Fruit fly (Drosophila melanogaster) whole organism, prepupa: ENCODE measurements around the gene NTPase.
A peak's percentile ranks its signal among the peaks of the same experiment; 100 is the strongest.

Experiments used
- Blimp-1 ChIP-seq: fragments of 200-800 bp; sonication (Bioruptor generic); optimal IDR thresholded peaks from 3 replicates; lab custom pipeline; 2017; ENCODE audit warnings: missing biosample characterization, missing genetic modification characterization, mild to moderate bottlenecking, moderate library complexity, missing genetic modification reagents
- CG10631 ChIP-seq: fragments of 200-800 bp; sonication (Bioruptor generic); optimal IDR thresholded peaks from 2 replicates; lab custom pipeline; 2016; ENCODE audit warnings: missing biosample characterization, missing genetic modification characterization
- CG10669 ChIP-seq: fragments of 200-800 bp; sonication (Bioruptor generic); optimal IDR thresholded peaks from 3 replicates; lab custom pipeline; 2018; ENCODE audit warnings: missing biosample characterization, mild to moderate bottlenecking, missing genetic modification characterization, moderate library complexity
- CG11762 ChIP-seq: fragments of 200-800 bp; sonication (Bioruptor generic); optimal IDR thresholded peaks from 3 replicates; lab custom pipeline; 2016; ENCODE audit warnings: missing biosample characterization, missing genetic modification characterization; ENCODE audit not compliant: insufficient read depth
- CG11902 ChIP-seq: fragments of 200-800 bp; sonication (Bioruptor generic); optimal IDR thresholded peaks from 3 replicates; lab custom pipeline; 2016; ENCODE audit warnings: missing biosample characterization, missing genetic modification characterization
- CG16779 ChIP-seq: fragments of 200-800 bp; sonication (Bioruptor generic); optimal IDR thresholded peaks from 3 replicates; lab custom pipeline; 2017; ENCODE audit warnings: missing biosample characterization, mild to moderate bottlenecking, missing genetic modification characterization
- CG3032 ChIP-seq: fragments of 200-800 bp; optimal IDR thresholded peaks from 2 replicates; lab custom pipeline; 2019; ENCODE audit warnings: missing biosample characterization, mild to moderate bottlenecking, missing genetic modification characterization, moderate library complexity
- CG32006 ChIP-seq: fragments of 200-800 bp; sonication (Bioruptor generic); optimal IDR thresholded peaks from 3 replicates; lab custom pipeline; 2017; ENCODE audit warnings: missing biosample characterization, mild to moderate bottlenecking, missing genetic modification characterization
- CG34406 ChIP-seq: fragments of 200-800 bp; sonication (Bioruptor generic); optimal IDR thresholded peaks from 3 replicates; lab custom pipeline; 2016; ENCODE audit warnings: missing biosample characterization, missing genetic modification characterization
- CG3919 ChIP-seq: fragments of 200-800 bp; sonication (Bioruptor generic); optimal IDR thresholded peaks from 3 replicates; lab custom pipeline; 2016; ENCODE audit warnings: missing biosample characterization, missing genetic modification characterization
- CG4318 ChIP-seq: fragments of 200-800 bp; sonication (Bioruptor generic); optimal IDR thresholded peaks from 3 replicates; lab custom pipeline; 2017; ENCODE audit warnings: missing biosample characterization, mild to moderate bottlenecking, missing genetic modification characterization
- CG6163 ChIP-seq: fragments of 200-800 bp; sonication (Bioruptor generic); IDR thresholded peaks from 3 replicates; pipeline ENCODE4 v1.3.6; 2022; ENCODE audit warnings: missing biosample characterization, missing genetic modification characterization
- CG6276 ChIP-seq: fragments of 200-800 bp; sonication (Bioruptor generic); optimal IDR thresholded peaks from 2 replicates; lab custom pipeline; 2017; ENCODE audit warnings: missing biosample characterization, mild to moderate bottlenecking, missing genetic modification characterization
- CG6792 ChIP-seq: fragments of 200-800 bp; sonication (Bioruptor generic); optimal IDR thresholded peaks from 3 replicates; lab custom pipeline; 2016; ENCODE audit warnings: missing biosample characterization, missing genetic modification characterization
- CG6808 ChIP-seq: fragments of 200-800 bp; sonication (Bioruptor generic); optimal IDR thresholded peaks from 3 replicates; lab custom pipeline; 2017; ENCODE audit warnings: missing biosample characterization, missing genetic modification characterization, mild to moderate bottlenecking, moderate library complexity, missing genetic modification reagents
- CG8119 ChIP-seq: fragments of 200-800 bp; sonication (Bioruptor generic); IDR thresholded peaks from 3 replicates; pipeline ENCODE4 v1.3.6; 2022; ENCODE audit warnings: missing biosample characterization, missing genetic modification characterization
- CG8632 ChIP-seq: fragments of 200-800 bp; sonication (Bioruptor generic); optimal IDR thresholded peaks from 3 replicates; lab custom pipeline; 2016; ENCODE audit warnings: missing biosample characterization, missing genetic modification characterization
- CG9139 ChIP-seq: fragments of 200-800 bp; sonication (Bioruptor generic); optimal IDR thresholded peaks from 3 replicates; lab custom pipeline; 2017; ENCODE audit warnings: missing biosample characterization, mild to moderate bottlenecking, missing genetic modification characterization
- Eip75B ChIP-seq: fragments of 200-800 bp; sonication (Bioruptor generic); optimal IDR thresholded peaks from 3 replicates; lab custom pipeline; 2016; ENCODE audit warnings: missing biosample characterization, missing genetic modification characterization
- Eip78C ChIP-seq: fragments of 200-800 bp; sonication (Bioruptor generic); peaks from one replicate; lab custom pipeline; 2016; ENCODE audit warnings: missing biosample characterization, missing genetic modification characterization
- Ets96B ChIP-seq: fragments of 200-800 bp; optimal IDR thresholded peaks from 2 replicates; lab custom pipeline; 2019; ENCODE audit warnings: missing biosample characterization, mild to moderate bottlenecking, missing genetic modification characterization, moderate library complexity
- Hr38 ChIP-seq: sonication (Bioruptor generic); optimal IDR thresholded peaks from 2 replicates; lab custom pipeline; 2016; ENCODE audit warnings: missing biosample characterization, missing genetic modification characterization
- Hr4 ChIP-seq: fragments of 200-800 bp; sonication (Bioruptor generic); optimal IDR thresholded peaks from 3 replicates; lab custom pipeline; 2016; ENCODE audit warnings: missing biosample characterization, missing genetic modification characterization
- Met ChIP-seq: fragments of 200-800 bp; sonication (Bioruptor generic); optimal IDR thresholded peaks from 3 replicates; lab custom pipeline; 2016; ENCODE audit warnings: missing biosample characterization, missing genetic modification characterization
- OdsH ChIP-seq: fragments of 200-800 bp; sonication (Bioruptor generic); optimal IDR thresholded peaks from 3 replicates; lab custom pipeline; 2016; ENCODE audit warnings: missing biosample characterization, missing genetic modification characterization
- Smox ChIP-seq: fragments of 200-800 bp; sonication (Bioruptor generic); optimal IDR thresholded peaks from 3 replicates; lab custom pipeline; 2016; ENCODE audit warnings: missing biosample characterization, missing genetic modification characterization
- Sox102F ChIP-seq: fragments of 200-800 bp; sonication (Bioruptor generic); optimal IDR thresholded peaks from 2 replicates; lab custom pipeline; 2016; ENCODE audit warnings: missing biosample characterization, mild to moderate bottlenecking, missing genetic modification characterization
- Sox14 ChIP-seq: fragments of 200-800 bp; sonication (Bioruptor generic); optimal IDR thresholded peaks from 3 replicates; lab custom pipeline; 2016; ENCODE audit warnings: missing biosample characterization, missing genetic modification characterization
- acj6 ChIP-seq: fragments of 200-800 bp; sonication (Bioruptor generic); optimal IDR thresholded peaks from 3 replicates; lab custom pipeline; 2016; ENCODE audit warnings: missing biosample characterization, missing genetic modification characterization
- cyc ChIP-seq: fragments of 200-800 bp; sonication (Bioruptor generic); optimal IDR thresholded peaks from 3 replicates; lab custom pipeline; 2016; ENCODE audit warnings: missing biosample characterization, missing genetic modification characterization
- dsx ChIP-seq: fragments of 200-800 bp; optimal IDR thresholded peaks from 3 replicates; lab custom pipeline; 2019; ENCODE audit warnings: missing biosample characterization, mild to moderate bottlenecking, missing genetic modification characterization, moderate library complexity; ENCODE audit not compliant: poor library complexity, severe bottlenecking
- eg ChIP-seq: fragments of 200-800 bp; sonication (Bioruptor generic); IDR thresholded peaks from 3 replicates; pipeline ENCODE4 v1.3.6; 2022; ENCODE audit warnings: missing biosample characterization, missing genetic modification characterization
- esn ChIP-seq: fragments of 200-800 bp; sonication (Bioruptor generic); optimal IDR thresholded peaks from 2 replicates; lab custom pipeline; 2016; ENCODE audit warnings: missing biosample characterization, mild to moderate bottlenecking, missing genetic modification characterization, moderate library complexity
- fd59A ChIP-seq: fragments of 200-800 bp; sonication (Bioruptor generic); optimal IDR thresholded peaks from 2 replicates; lab custom pipeline; 2017; ENCODE audit warnings: missing biosample characterization, mild to moderate bottlenecking, missing genetic modification characterization, missing genetic modification reagents
- fd85E ChIP-seq: fragments of 200-800 bp; sonication (Bioruptor generic); optimal IDR thresholded peaks from 3 replicates; lab custom pipeline; 2016; ENCODE audit warnings: missing biosample characterization, missing genetic modification characterization
- fkh ChIP-seq: fragments of 200-800 bp; sonication (Bioruptor generic); optimal IDR thresholded peaks from 3 replicates; lab custom pipeline; 2017; ENCODE audit warnings: missing biosample characterization, mild to moderate bottlenecking, missing genetic modification characterization, moderate library complexity
- lz ChIP-seq: fragments of 200-800 bp; sonication (Bioruptor generic); optimal IDR thresholded peaks from 3 replicates; lab custom pipeline; 2016; ENCODE audit warnings: missing biosample characterization, missing genetic modification characterization
- net ChIP-seq: fragments of 200-800 bp; sonication (Bioruptor generic); optimal IDR thresholded peaks from 3 replicates; lab custom pipeline; 2016; ENCODE audit warnings: missing biosample characterization, missing genetic modification characterization
- spab ChIP-seq: fragments of 200-800 bp; sonication (Bioruptor generic); optimal IDR thresholded peaks from 2 replicates; lab custom pipeline; 2017; ENCODE audit warnings: missing biosample characterization, mild to moderate bottlenecking, missing genetic modification characterization, missing genetic modification reagents
- ss ChIP-seq, 2 experiments: fragments of 200-800 bp; sonication (Bioruptor generic); optimal IDR thresholded peaks; 2 replicates in 1 of 2; 3 replicates in 1 of 2; lab custom pipeline; 2017 to 2018; ENCODE audit warnings: mild to moderate bottlenecking in 2 of 2, missing biosample characterization in 2 of 2, missing genetic modification characterization in 2 of 2, moderate library complexity in 1 of 2
- svp ChIP-seq: fragments of 200-800 bp; sonication (Bioruptor generic); peaks from one replicate; lab custom pipeline; 2016; ENCODE audit warnings: missing biosample characterization, missing genetic modification characterization

The NTPase gene

dm6 chr2L:2905051-2905446 lies 19.4 kb upstream of the NTPase start (continued):
- TF ChIP-seq lz (GFP tag; lab: Kevin White, UChicago) (peak; percentile 29), Ets96B (tag; lab: Kevin White, UChicago) (peak; percentile 37), fd85E (peak; percentile 13), CG3919 (GFP tag; lab: Kevin White, UChicago) (peak; percentile 64), fkh (GFP tag; lab: Kevin White, UChicago) (no peak), CG9139 (no peak), Sox102F (GFP tag; lab: Kevin White, UChicago) (peak; percentile 54), CG6808 (GFP tag; lab: Kevin White, UChicago) (no peak), Smox (GFP tag; lab: Kevin White, UChicago) (peak; percentile 40), CG6276 (peak; percentile 36), CG3032 (tag; lab: Kevin White, UChicago) (peak; percentile 37), CG6163 (GFP tag; lab: Robert Waterston, UW) (peak; percentile 43; the same call in 2 of the 3 replicates), CG10669 (GFP tag; lab: Kevin White, UChicago) (peak; percentile 37), Met (GFP tag; lab: Kevin White, UChicago) (peak; percentile 61), cyc (GFP tag; lab: Kevin White, UChicago) (peak; percentile 37), ss (GFP tag; optimal IDR thresholded peaks at IDR 0.05; lab: Kevin White, UChicago) (peak in 1 of 2 experiments; percentile 43), acj6 (peak; percentile 75), eg (GFP tag; lab: Robert Waterston, UW) (peak; percentile 71), CG6792 (GFP tag; lab: Kevin White, UChicago) (peak; percentile 70), CG11902 (peak; percentile 43)

- TF ChIP-seq esn (GFP tag; lab: Kevin White, UChicago): peak; percentile 8
- TF ChIP-seq CG11762 (GFP tag; lab: Kevin White, UChicago): no peak
- TF ChIP-seq ss (GFP tag; optimal IDR thresholded peaks at IDR 0.05; lab: Kevin White, UChicago): peak in 1 of 2 experiments; percentile 15
- TF ChIP-seq svp (GFP tag; lab: Kevin White, UChicago): peak; percentile 65
- TF ChIP-seq fkh (GFP tag; lab: Kevin White, UChicago): peak; percentile 1
- TF ChIP-seq CG8119 (GFP tag; lab: Robert Waterston, UW): no peak
- TF ChIP-seq Blimp-1 (GFP tag; lab: Kevin White, UChicago): no peak
- TF ChIP-seq Hr38 (GFP tag; lab: Kevin White, UChicago): no peak
These were observed 18.8 kb upstream of the NTPase start for dm6 chr2L:2904316-2905050.

dm6 chr2L:2903649-2904048 lies 18.0 kb upstream of the NTPase start:
- TF ChIP-seq acj6: no peak
- no peak for TF ChIP-seq Ets96B (tag; lab: Kevin White, UChicago)
- no peak for TF ChIP-seq CG4318 (GFP tag; lab: Kevin White, UChicago)
- no peak for TF ChIP-seq Hr4 (GFP tag; lab: Kevin White, UChicago)
- no peak for TF ChIP-seq CG11902
- no peak for TF ChIP-seq dsx (GFP tag; lab: Kevin White, UChicago)
- no peak for TF ChIP-seq CG16779 (tag; lab: Kevin White, UChicago)
- no peak for TF ChIP-seq CG34406 (GFP tag; lab: Kevin White, UChicago)
- no peak for TF ChIP-seq net
- TF ChIP-seq Eip75B: no peak

- TF ChIP-seq OdsH (GFP tag; lab: Kevin White, UChicago) (no peak), Sox14 (no peak), fd59A (GFP tag; lab: Kevin White, UChicago) (no peak), CG10631 (GFP tag; lab: Kevin White, UChicago) (no peak), CG6808 (GFP tag; lab: Kevin White, UChicago) (no peak), CG8632 (no peak), Hr4 (GFP tag; lab: Kevin White, UChicago) (no peak), Eip78C (peak; percentile 83), CG11762 (GFP tag; lab: Kevin White, UChicago) (no peak), spab (GFP tag; lab: Kevin White, UChicago) (no peak), CG3919 (GFP tag; lab: Kevin White, UChicago) (no peak), CG32006 (GFP tag; lab: Kevin White, UChicago) (peak; percentile 1), Smox (GFP tag; lab: Kevin White, UChicago) (no peak), CG6792 (GFP tag; lab: Kevin White, UChicago) (no peak), fkh (GFP tag; lab: Kevin White, UChicago) (no peak), CG3032 (tag; lab: Kevin White, UChicago) (no peak)
These were observed 15.8 kb upstream of the NTPase start for dm6 chr2L:2901445-2901844.
